Worm (Caenorhabditis elegans): ENCODE results near the gene attf-5.

attf-5 gene

DNA sequence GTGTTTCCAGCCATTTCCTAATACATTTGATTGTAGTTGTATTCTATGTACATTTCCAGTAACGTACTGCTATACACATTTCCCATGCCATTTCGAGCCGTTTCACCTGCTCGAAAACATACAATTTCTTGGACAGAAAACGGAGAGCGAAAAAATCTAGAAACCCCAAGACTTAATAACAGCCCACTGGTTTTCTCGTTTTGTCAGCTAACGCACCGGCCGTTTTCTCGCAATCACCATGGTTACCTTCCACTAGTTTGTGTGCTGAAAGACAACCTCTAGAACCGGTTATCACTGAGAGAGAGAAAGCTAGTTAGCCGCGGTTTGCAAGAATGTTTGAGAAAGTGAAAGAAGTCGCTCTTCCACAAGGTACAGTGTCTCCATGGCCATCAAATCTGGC lies 42.0 kb downstream of the attf-5 start:
- TF ChIP-seq hlh-1 (tag; optimal IDR thresholded peaks at IDR 0.05) (no peak), mab-5 (tag; optimal IDR thresholded peaks at IDR 0.05) (no peak)

DNA sequence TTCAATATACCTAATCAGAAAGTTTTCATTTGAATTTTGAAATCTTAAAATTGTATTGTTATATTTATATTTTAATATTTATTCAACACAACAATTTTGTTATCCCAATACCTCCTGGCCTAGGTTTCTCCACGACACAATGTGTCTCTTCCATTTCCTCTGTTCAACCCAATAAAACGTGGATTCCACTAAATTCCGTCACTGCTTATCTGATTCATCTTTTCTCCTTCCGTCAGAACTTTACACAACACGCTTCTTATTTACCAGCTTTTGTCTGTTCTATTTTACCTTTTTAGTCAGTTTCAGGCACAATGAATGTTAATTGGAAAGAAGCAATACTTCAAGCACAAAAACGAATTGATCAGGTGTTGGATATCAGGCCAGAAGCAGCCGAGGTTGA lies 46.3 kb downstream of the attf-5 start, which contains the start of gene F39H12.1:
TSS of gene F39H12.1 (plus strand) at position 301 of the 400 bp plus-strand sequence.
- TF ChIP-seq elt-3 (tag; optimal IDR thresholded peaks at IDR 0.05) = no peak
- TF ChIP-seq tbx-8 (GFP tag; optimal IDR thresholded peaks at IDR 0.05) = no peak
- no peak for TF ChIP-seq hlh-1 (tag; optimal IDR thresholded peaks at IDR 0.05)
- TF ChIP-seq mab-5 (tag; optimal IDR thresholded peaks at IDR 0.05) = no peak
- TF ChIP-seq unc-120 (tag; optimal IDR thresholded peaks at IDR 0.05; ENCODE audit: poor library complexity, severe bottlenecking) = no peak
- no peak for TF ChIP-seq elt-1 (tag; optimal IDR thresholded peaks at IDR 0.05; ENCODE audit: borderline replicate concordance, insufficient read depth)
- TF ChIP-seq sem-2 (GFP tag; optimal IDR thresholded peaks at IDR 0.05) = no peak
- no peak for TF ChIP-seq nhr-237 (tag; optimal IDR thresholded peaks at IDR 0.05)
- no peak for TF ChIP-seq lin-32 (GFP tag; optimal IDR thresholded peaks at IDR 0.05)
- TF ChIP-seq mls-2 (tag; optimal IDR thresholded peaks at IDR 0.05) = no peak
- no peak for TF ChIP-seq ceh-39 (tag; optimal IDR thresholded peaks at IDR 0.05)
- no peak for TF ChIP-seq unc-62 (GFP tag; optimal IDR thresholded peaks at IDR 0.05)

DNA sequence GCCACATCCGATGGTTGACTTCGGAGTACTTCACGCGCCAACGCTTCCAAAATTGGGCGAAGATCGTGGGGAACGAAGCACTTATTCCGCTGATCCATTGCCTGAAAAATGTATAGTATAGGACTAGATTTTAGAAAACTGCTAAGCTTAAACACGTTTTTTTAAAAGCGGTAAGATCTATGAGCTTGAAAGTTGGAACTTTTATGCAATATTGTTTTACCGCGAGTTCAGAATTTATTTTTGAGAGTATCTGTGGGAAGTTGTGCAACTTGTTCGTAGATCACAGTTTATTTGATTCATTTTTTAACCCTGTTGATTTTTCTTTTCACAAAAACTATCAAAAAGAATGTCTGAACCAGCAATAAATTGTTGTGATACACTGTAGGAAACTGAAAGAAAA lies 53.2 kb downstream of the attf-5 start, which contains the start of gene F39H12.3:
TSS of gene F39H12.3 (minus strand) at position 101 of the 400 bp plus-strand sequence.
- TF ChIP-seq bed-3 (GFP tag; optimal IDR thresholded peaks at IDR 0.05) = no peak

DNA sequence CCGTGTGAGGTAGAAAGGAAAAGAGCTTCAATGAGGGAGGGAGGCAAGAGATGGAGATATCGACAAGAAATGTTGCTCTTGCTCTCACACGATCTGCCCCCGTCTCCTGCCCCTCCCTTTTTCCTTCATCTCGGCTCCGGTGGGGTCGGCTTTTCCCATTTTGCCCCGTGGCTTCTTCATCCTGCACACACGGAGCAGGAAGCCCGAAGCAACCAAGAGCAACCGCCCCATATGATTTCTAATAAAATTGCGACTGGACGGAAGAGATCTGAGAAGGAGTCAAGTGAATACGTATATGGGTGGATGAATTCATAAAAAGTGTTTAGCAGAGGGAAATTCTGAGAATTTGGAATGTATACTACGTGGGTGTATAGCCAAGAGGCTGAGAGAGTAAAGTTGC lies 56.5 kb downstream of the attf-5 start:
- TF ChIP-seq lin-13 (tag; optimal IDR thresholded peaks at IDR 0.05) = no peak
- TF ChIP-seq zip-8 (tag; optimal IDR thresholded peaks at IDR 0.05) = no peak
- TF ChIP-seq unc-120 (tag; optimal IDR thresholded peaks at IDR 0.05; ENCODE audit: poor library complexity, severe bottlenecking) = peak; percentile 51
- no peak for TF ChIP-seq nhr-12 (tag; optimal IDR thresholded peaks at IDR 0.05)
- TF ChIP-seq ham-2 (GFP tag; optimal IDR thresholded peaks at IDR 0.05) = no peak
- peak; percentile 18 for TF ChIP-seq ces-1 (GFP tag; optimal IDR thresholded peaks at IDR 0.05)
- TF ChIP-seq nhr-237 (tag; optimal IDR thresholded peaks at IDR 0.05) = no peak

DNA sequence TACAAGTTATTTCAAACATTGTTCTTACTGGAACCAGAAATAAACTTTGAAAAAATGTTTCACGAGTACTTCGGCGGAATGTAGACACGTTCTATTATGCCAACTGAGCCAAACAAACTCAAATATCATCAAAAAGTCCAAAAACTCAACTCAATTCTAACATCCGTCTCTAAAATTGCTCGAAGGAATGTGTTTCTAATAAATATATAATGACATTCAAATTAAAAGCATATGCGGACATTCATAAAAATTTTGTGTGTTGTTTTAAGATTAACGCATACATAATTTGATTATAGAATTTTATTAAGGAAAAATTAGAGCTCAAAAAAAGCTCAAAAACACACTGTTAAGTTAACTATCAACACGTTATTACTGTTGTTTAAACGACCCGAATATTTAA lies 57.3 kb downstream of the attf-5 start:
- no peak for TF ChIP-seq M03D4.4 (tag; optimal IDR thresholded peaks at IDR 0.05)
- TF ChIP-seq unc-120 (tag; optimal IDR thresholded peaks at IDR 0.05; ENCODE audit: poor library complexity, severe bottlenecking) = no peak
- no peak for TF ChIP-seq bed-3 (GFP tag; optimal IDR thresholded peaks at IDR 0.05)
- no peak for TF ChIP-seq nhr-12 (tag; optimal IDR thresholded peaks at IDR 0.05)
- TF ChIP-seq blmp-1 (tag; optimal IDR thresholded peaks at IDR 0.05) = no peak
- TF ChIP-seq unc-62 (GFP tag; optimal IDR thresholded peaks at IDR 0.05) = no peak
- no peak for TF ChIP-seq ces-1 (GFP tag; optimal IDR thresholded peaks at IDR 0.05)
- TF ChIP-seq nhr-2 (tag; optimal IDR thresholded peaks at IDR 0.05) = no peak
- no peak for TF ChIP-seq tbx-8 (GFP tag; optimal IDR thresholded peaks at IDR 0.05)
- no peak for TF ChIP-seq ham-2 (GFP tag; optimal IDR thresholded peaks at IDR 0.05)
- TF ChIP-seq ceh-83 (GFP tag; optimal IDR thresholded peaks at IDR 0.05) = no peak
